Worm (Caenorhabditis elegans): Measurements from ENCODE around the gene C17B7.12.

Gene C17B7.12

DNA sequence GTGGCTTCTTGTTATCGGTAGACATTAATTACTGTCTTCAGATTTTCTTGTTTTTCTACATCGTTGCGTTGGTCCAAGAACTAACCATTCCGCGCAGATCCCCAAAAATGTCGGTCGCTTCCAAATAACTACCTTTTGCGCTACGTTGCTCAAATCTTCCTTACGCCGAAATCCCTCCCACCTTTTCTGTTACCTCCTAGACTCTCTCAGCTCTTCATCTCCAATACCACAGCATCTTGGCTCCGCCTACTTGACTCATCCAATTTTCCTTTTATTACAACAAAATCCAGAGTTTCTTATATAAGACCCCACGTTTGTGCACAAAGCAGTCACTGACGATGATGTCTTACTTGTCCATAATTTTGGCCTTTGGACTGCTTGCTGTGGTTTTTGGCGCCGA, at the start of gene C17B7.12:
Gene C17B7.12 (plus strand): TSS at position 301 of the 400 bp plus-strand sequence.
- TF ChIP-seq F22D6.2 (tag; optimal IDR thresholded peaks at IDR 0.05) (no peak), mxl-1 (tag; optimal IDR thresholded peaks at IDR 0.05) (no peak), ztf-25 (GFP tag; IDR thresholded peaks at IDR 0.05) (no peak), B0019.2 (GFP tag; conservative IDR thresholded peaks at IDR 0.05) (no peak), F49E8.2 (tag; optimal IDR thresholded peaks at IDR 0.05; ENCODE audit: insufficient read depth) (no peak), zim-3 (tag; optimal IDR thresholded peaks at IDR 0.05) (no peak), hlh-26 (GFP tag; conservative IDR thresholded peaks at IDR 0.05) (no peak), bed-1 (GFP tag; IDR thresholded peaks at IDR 0.05) (no peak), F55B11.4 (tag; optimal IDR thresholded peaks at IDR 0.05; ENCODE audit: borderline replicate concordance, insufficient read depth) (no peak), lin-40 (tag; optimal IDR thresholded peaks at IDR 0.05) (no peak), aptf-3 (GFP tag; IDR thresholded peaks at IDR 0.05) (no peak), hsf-1 (GFP tag; IDR thresholded peaks at IDR 0.05) (no peak), ccch-3 (GFP tag; optimal IDR thresholded peaks at IDR 0.05) (no peak), bed-2 (GFP tag; IDR thresholded peaks at IDR 0.05) (no peak), lsy-27 (tag; optimal IDR thresholded peaks at IDR 0.05; ENCODE audit: borderline replicate concordance, insufficient read depth) (no peak), Y56A3A.18 (GFP tag; IDR thresholded peaks at IDR 0.05) (no peak), lag-1 (GFP tag; IDR thresholded peaks at IDR 0.05) (no peak), let-526 (GFP tag; IDR thresholded peaks at IDR 0.05) (no peak), tbp1 (GFP tag; optimal IDR thresholded peaks at IDR 0.05) (no peak)

DNA sequence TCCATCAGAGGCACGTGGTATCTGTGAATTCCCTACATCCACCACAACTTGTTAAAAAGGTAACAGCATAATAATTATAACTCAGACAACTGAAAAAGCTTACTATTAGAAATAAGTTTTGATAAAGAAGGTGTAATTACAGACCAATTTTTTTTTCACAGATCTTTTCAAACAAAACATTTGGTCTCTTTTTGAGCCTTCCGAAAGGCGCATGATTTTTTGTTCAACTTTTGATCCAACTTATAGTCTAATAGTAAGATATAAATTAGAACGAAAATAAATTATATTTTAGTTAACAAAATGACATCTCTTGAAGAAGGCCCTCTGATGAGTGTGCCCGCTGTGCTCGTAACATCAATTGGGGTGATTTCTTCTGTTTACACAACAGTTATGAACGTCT, 44.9 kb upstream of the C17B7.12 start, which contains the start of gene srbc-3:
Gene srbc-3 (plus strand): TSS at position 301 of the 400 bp plus-strand sequence.
- TF ChIP-seq snpc-3.4 (tag; optimal IDR thresholded peaks at IDR 0.05): no peak

DNA sequence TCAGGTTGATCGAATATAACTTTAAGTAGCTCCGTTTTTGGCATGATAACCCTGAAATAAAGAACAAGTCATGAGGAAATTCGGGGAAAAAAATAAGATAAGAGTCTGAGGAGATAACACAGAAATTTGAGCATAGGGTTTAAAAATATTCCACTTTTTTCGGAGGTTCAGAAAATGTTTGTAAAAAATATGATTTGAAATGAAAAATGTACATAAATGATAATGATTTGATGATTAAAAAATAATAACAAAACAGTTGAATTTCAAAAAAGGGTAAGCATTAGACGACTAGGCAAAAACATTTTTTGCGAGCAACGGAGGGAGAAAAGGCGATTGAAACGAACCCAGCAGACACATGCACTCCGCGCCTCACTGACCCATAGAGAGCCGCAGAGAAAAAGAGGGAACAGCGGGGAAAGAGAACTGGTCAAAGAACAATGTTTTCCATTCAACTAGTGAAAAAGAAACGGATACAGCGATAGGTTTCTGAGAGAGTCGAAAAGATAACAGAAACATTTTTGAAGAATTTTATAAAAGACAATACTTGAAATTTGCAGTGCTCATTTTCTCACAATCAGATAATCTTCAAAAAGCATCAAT, 40.9 kb upstream of the C17B7.12 start, which contains the start of gene arrd-18:
Gene arrd-18 (minus strand): TSS at position 51 of the 600 bp plus-strand sequence.
- TF ChIP-seq ets-4 (GFP tag; optimal IDR thresholded peaks at IDR 0.05) (no peak), rcor-1 (GFP tag; IDR thresholded peaks at IDR 0.05) (peak; percentile 66), dox-1 (GFP tag; IDR thresholded peaks at IDR 0.05) (peak; percentile 86), nhr-80 (tag; optimal IDR thresholded peaks at IDR 0.05) (peak; percentile 56), mes-4 (tag; optimal IDR thresholded peaks at IDR 0.05) (no peak), nfyb-1 (GFP tag; IDR thresholded peaks at IDR 0.05) (peak; percentile 72; the same call in 1 of the 2 replicates), lag-1 (GFP tag; IDR thresholded peaks at IDR 0.05) (no peak), hmg-1.2 (GFP tag; IDR thresholded peaks at IDR 0.05) (peak; percentile 74; the same call in 1 of the 2 replicates), attf-5 (GFP tag; optimal IDR thresholded peaks at IDR 0.05) (peak; percentile 11)

DNA sequence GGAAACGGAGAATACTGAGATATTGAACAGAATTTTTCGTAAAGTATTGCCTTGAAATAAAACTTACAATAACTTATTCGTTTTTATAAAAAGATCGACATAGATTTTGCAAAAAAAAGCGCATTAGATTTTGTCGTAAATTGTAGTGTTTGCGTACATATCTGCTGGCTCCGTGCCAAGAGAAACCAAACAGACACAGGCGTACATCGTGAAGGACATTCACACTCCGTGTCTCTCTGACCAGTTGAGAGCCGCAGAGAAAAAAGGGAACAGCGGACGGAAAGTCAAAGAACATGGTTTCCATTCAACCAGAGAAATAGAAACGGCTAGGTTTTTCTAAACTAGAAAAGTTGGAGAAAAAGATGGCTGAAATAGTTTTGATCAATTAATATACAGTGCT, 37.7 kb upstream of the C17B7.12 start, which contains the start of gene arrd-19:
Gene arrd-19 (minus strand): TSS at position 209 of the 400 bp plus-strand sequence.
- TF ChIP-seq atf-7 (tag; optimal IDR thresholded peaks at IDR 0.05) (no peak), unc-62 (GFP tag; optimal IDR thresholded peaks at IDR 0.05) (no peak), zfh-2 (GFP tag; conservative IDR thresholded peaks at IDR 0.05) (peak; percentile 49; the same call in 1 of the 2 replicates), T26A5.8 (tag; optimal IDR thresholded peaks at IDR 0.05) (no peak), T07F8.4 (tag; optimal IDR thresholded peaks at IDR 0.05) (no peak), aptf-2 (GFP tag; conservative IDR thresholded peaks at IDR 0.05) (no peak), rcor-1 (GFP tag; IDR thresholded peaks at IDR 0.05) (peak; percentile 49; the same call in 1 of the 2 replicates), ceh-27 (GFP tag; optimal IDR thresholded peaks at IDR 0.05) (peak; percentile 63), ZK185.1 (tag; optimal IDR thresholded peaks at IDR 0.05; ENCODE audit: poor library complexity, severe bottlenecking) (peak; percentile 51), bed-1 (GFP tag; IDR thresholded peaks at IDR 0.05) (no peak), let-526 (GFP tag; IDR thresholded peaks at IDR 0.05) (peak; percentile 57; the same call in 1 of the 2 replicates), nhr-80 (tag; optimal IDR thresholded peaks at IDR 0.05) (peak; percentile 73), lsl-1 (GFP tag; optimal IDR thresholded peaks at IDR 0.05) (no peak), ztf-26 (tag; optimal IDR thresholded peaks at IDR 0.05) (peak; percentile 21), somi-1 (GFP tag; optimal IDR thresholded peaks at IDR 0.05) (no peak), pbrm-1 (GFP tag; IDR thresholded peaks at IDR 0.05) (peak; percentile 66; the same call in 1 of the 2 replicates), chd-7 (tag; optimal IDR thresholded peaks at IDR 0.05) (peak; percentile 8), nhr-90 (tag; optimal IDR thresholded peaks at IDR 0.05) (no peak), egl-18 (GFP tag; IDR thresholded peaks at IDR 0.05) (no peak), cebp-2 (GFP tag; IDR thresholded peaks at IDR 0.05) (no peak)

Measured in whole organism, young adult.